Worm (Caenorhabditis elegans): ENCODE data around the gene ZK795.3.

ce11 chrIV:12573068-12573467, 13.9 kb downstream of the ZK795.3 start, which contains the start of gene K08E7.5:
- TF ChIP-seq snpc-4 (tag; optimal IDR thresholded peaks at IDR 0.05) (no peak), efl-1 (optimal IDR thresholded peaks at IDR 0.05) (no peak), efl-1 (GFP tag; optimal IDR thresholded peaks at IDR 0.05 in 1 of 2) (no peak), ztf-4 (tag; optimal IDR thresholded peaks at IDR 0.05) (no peak), nhr-76 (tag; optimal IDR thresholded peaks at IDR 0.05) (no peak), unc-30 (tag; optimal IDR thresholded peaks at IDR 0.05) (no peak), C16A3.4 (tag; optimal IDR thresholded peaks at IDR 0.05) (no peak), pax-3 (tag; optimal IDR thresholded peaks at IDR 0.05) (no peak), nhr-11 (tag; optimal IDR thresholded peaks at IDR 0.05) (no peak), fkh-10 (GFP tag; optimal IDR thresholded peaks at IDR 0.05) (no peak), nhr-237 (tag; optimal IDR thresholded peaks at IDR 0.05) (no peak), pag-3 (tag; optimal IDR thresholded peaks at IDR 0.05; ENCODE audit: borderline replicate concordance, insufficient read depth) (no peak), unc-86 (tag; optimal IDR thresholded peaks at IDR 0.05) (no peak)

Measured in whole organism, L1 larva.